Worm (Caenorhabditis elegans): ENCODE results near the gene ceh-53.

The ceh-53 gene

DNA sequence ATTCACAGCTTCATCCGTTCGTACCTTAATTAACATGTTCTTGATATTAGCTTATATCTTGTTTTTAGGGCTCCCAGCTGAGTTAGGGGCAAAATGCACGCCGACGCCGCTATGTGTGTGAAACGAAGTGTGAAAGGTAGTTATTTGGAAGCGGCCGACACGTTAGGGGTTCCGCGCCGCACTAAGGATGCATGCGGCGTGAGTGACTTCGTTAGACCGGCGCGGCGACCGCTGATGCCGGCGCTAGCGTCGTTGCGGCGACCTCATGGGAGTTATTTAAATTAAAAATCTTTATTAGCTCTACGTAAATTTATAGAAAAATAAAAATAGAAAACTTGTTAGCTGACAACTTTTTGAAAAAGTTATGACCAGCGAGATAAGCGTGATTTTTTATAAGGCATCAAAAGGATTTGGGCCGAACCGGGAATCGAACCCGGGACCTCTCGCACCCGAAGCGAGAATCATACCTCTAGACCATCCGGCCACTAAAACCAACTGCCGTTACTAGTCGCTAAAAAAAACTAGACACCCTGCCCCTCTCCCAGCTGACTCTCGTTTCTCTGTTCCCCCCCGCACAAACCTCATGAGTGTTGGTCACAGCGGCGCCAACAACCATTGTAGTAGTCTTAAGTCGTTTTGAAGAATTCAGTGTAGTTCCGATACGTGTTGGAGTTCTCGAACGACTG, 53.9 kb downstream of the ceh-53 start (continued):
- TF ChIP-seq crh-2 (tag; optimal IDR thresholded peaks at IDR 0.05) (peak; percentile 49), R02D3.7 (tag; optimal IDR thresholded peaks at IDR 0.05) (no peak)

- no peak for TF ChIP-seq lin-11 (tag; optimal IDR thresholded peaks at IDR 0.05)
- no peak for TF ChIP-seq C34F6.9 (tag; optimal IDR thresholded peaks at IDR 0.05)
- no peak for TF ChIP-seq nhr-6 (tag; optimal IDR thresholded peaks at IDR 0.05)
- TF ChIP-seq Y55F3AM.14 (GFP tag; optimal IDR thresholded peaks at IDR 0.05) = no peak
- TF ChIP-seq peb-1 (tag; optimal IDR thresholded peaks at IDR 0.05) = no peak
- TF ChIP-seq nhr-12 (tag; optimal IDR thresholded peaks at IDR 0.05) = no peak
- no peak for TF ChIP-seq alr-1 (tag; optimal IDR thresholded peaks at IDR 0.05)
- no peak for TF ChIP-seq lsy-2 (tag; optimal IDR thresholded peaks at IDR 0.05)
- no peak for TF ChIP-seq nhr-23 (tag; optimal IDR thresholded peaks at IDR 0.05)
- TF ChIP-seq lin-39 (tag; optimal IDR thresholded peaks at IDR 0.05) = no peak
- no peak for TF ChIP-seq lin-13 (GFP tag; optimal IDR thresholded peaks at IDR 0.05)
- TF ChIP-seq zag-1 (tag; optimal IDR thresholded peaks at IDR 0.05) = no peak
- TF ChIP-seq dmd-4 (tag; optimal IDR thresholded peaks at IDR 0.05) = no peak
- no peak for TF ChIP-seq mab-5 (tag; optimal IDR thresholded peaks at IDR 0.05)
- TF ChIP-seq ceh-16 (tag; optimal IDR thresholded peaks at IDR 0.05) = no peak
- TF ChIP-seq unc-55 (GFP tag; optimal IDR thresholded peaks at IDR 0.05) = no peak
- TF ChIP-seq egl-27 (tag; optimal IDR thresholded peaks at IDR 0.05) = no peak
- no peak for TF ChIP-seq elt-1 (tag; optimal IDR thresholded peaks at IDR 0.05)
- TF ChIP-seq blmp-1 (tag; optimal IDR thresholded peaks at IDR 0.05; ENCODE audit: insufficient read depth) = no peak
- TF ChIP-seq sem-4 (tag; optimal IDR thresholded peaks at IDR 0.05) = no peak
These were observed 54.9 kb downstream of the ceh-53 start for ce11 chrIV:3552933-3553332.

Data from whole organism, L2 larva.